Fruit fly (Drosophila melanogaster): ENCODE data around the gene Pstk.

DNA sequence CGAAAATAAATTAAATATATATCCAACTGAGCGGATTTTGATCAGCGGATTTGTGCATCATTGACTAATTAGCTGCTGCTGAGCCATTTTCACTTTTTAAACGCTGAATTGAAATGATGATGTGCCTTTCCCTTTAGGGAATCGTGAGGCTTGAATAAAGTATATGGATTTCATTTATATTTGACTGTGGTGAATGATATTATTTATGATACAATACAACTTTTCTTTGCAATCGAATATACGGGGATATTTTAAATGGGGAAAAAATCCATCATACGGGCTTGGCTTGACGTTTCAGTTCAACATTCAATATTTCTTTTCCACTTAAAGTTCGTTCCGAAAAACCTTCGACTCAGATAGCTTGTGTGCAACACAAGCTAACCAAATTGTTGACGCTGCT is 7.1 kb downstream of the Pstk start, which contains the start of the genes Shawn and Tyler:
- TF ChIP-seq psq (optimal IDR thresholded peaks at IDR 0.05) (no peak), Myc (optimal IDR thresholded peaks at IDR 0.05) (no peak)
